Fruit fly (Drosophila melanogaster) whole organism, embryonic: Measurements from ENCODE around the gene SuUR.

Experiments used
- ATbp ChIP-seq: fragments of 200-800 bp; sonication (Bioruptor generic); optimal IDR thresholded peaks from 2 replicates; lab custom pipeline; 2017; ENCODE audit warnings: missing biosample characterization, mild to moderate bottlenecking, missing genetic modification characterization, missing genetic modification reagents
- Antp ChIP-seq: fragments of 200-800 bp; sonication (Bioruptor generic); optimal IDR thresholded peaks from 3 replicates; lab custom pipeline; 2016; ENCODE audit warnings: missing biosample characterization, missing genetic modification characterization
- Bteb2 ChIP-seq: fragments of 200-800 bp; sonication (Bioruptor generic); optimal IDR thresholded peaks from 2 replicates; lab custom pipeline; 2016; ENCODE audit warnings: missing biosample characterization, missing genetic modification characterization
- CG10431 ChIP-seq: fragments of 200-800 bp; sonication (Bioruptor generic); optimal IDR thresholded peaks from 3 replicates; lab custom pipeline; 2018; ENCODE audit warnings: missing biosample characterization, mild to moderate bottlenecking, missing genetic modification characterization
- CG11247 ChIP-seq: fragments of 200-800 bp; sonication (Bioruptor generic); IDR thresholded peaks from 2 replicates; pipeline ENCODE4 v1.3.6; 2022; ENCODE audit warnings: missing biosample characterization, missing genetic modification characterization
- CG11398 ChIP-seq: fragments of 200-800 bp; sonication (Bioruptor generic); optimal IDR thresholded peaks from 2 replicates; lab custom pipeline; 2016; ENCODE audit warnings: missing biosample characterization, missing genetic modification characterization
- CG11560 ChIP-seq: fragments of 200-800 bp; sonication (Bioruptor generic); IDR thresholded peaks from 3 replicates; pipeline ENCODE4 v1.3.6; 2022; ENCODE audit warnings: missing biosample characterization, missing genetic modification characterization
- CG12236 ChIP-seq: fragments of 200-800 bp; sonication (Bioruptor generic); optimal IDR thresholded peaks from 2 replicates; lab custom pipeline; 2016; ENCODE audit warnings: missing biosample characterization, missing genetic modification characterization
- CG13123 ChIP-seq: fragments of 200-800 bp; sonication (Bioruptor generic); optimal IDR thresholded peaks from 2 replicates; lab custom pipeline; 2016; ENCODE audit warnings: missing biosample characterization, missing genetic modification characterization
- CG14860 ChIP-seq: fragments of 200-800 bp; sonication (Bioruptor generic); IDR thresholded peaks from 3 replicates; pipeline ENCODE4 v1.3.6; 2022; ENCODE audit warnings: missing biosample characterization, missing genetic modification characterization; ENCODE audit not compliant: partially characterized antibody
- CG17186 ChIP-seq: fragments of 200-800 bp; sonication (Bioruptor generic); optimal IDR thresholded peaks from 3 replicates; lab custom pipeline; 2017; ENCODE audit warnings: missing biosample characterization, missing genetic modification reagents, missing genetic modification characterization
- CG2129 ChIP-seq: fragments of 200-800 bp; sonication (Bioruptor generic); IDR thresholded peaks from 2 replicates; pipeline ENCODE4 v1.3.6; 2022; ENCODE audit warnings: missing biosample characterization, missing genetic modification characterization; ENCODE audit not compliant: partially characterized antibody
- CG2202 ChIP-seq: fragments of 200-800 bp; sonication (Bioruptor generic); optimal IDR thresholded peaks from 2 replicates; lab custom pipeline; 2018; ENCODE audit warnings: missing biosample characterization, mild to moderate bottlenecking, missing genetic modification characterization
- CG30020 ChIP-seq: fragments of 200-800 bp; optimal IDR thresholded peaks from 2 replicates; lab custom pipeline; 2019; ENCODE audit warnings: missing biosample characterization, mild to moderate bottlenecking, missing genetic modification characterization, moderate library complexity
- CG3163 ChIP-seq: fragments of 200-800 bp; sonication (Bioruptor generic); optimal IDR thresholded peaks from 3 replicates; lab custom pipeline; 2016; ENCODE audit warnings: missing biosample characterization, missing genetic modification characterization
- CG3281 ChIP-seq: fragments of 200-800 bp; sonication (Bioruptor generic); optimal IDR thresholded peaks from 3 replicates; lab custom pipeline; 2017; ENCODE audit warnings: missing biosample characterization, mild to moderate bottlenecking, missing genetic modification characterization
- CG4328 ChIP-seq: fragments of 200-800 bp; sonication (Bioruptor generic); optimal IDR thresholded peaks from 3 replicates; lab custom pipeline; 2017; ENCODE audit warnings: missing biosample characterization, missing genetic modification reagents, missing genetic modification characterization
- CG4404 ChIP-seq: fragments of 200-800 bp; sonication (Bioruptor generic); IDR thresholded peaks from 2 replicates; pipeline ENCODE4 v1.3.6; 2022; ENCODE audit warnings: missing biosample characterization, missing genetic modification characterization
- CG9932 ChIP-seq: fragments of 200-800 bp; sonication (Bioruptor generic); IDR thresholded peaks from 2 replicates; pipeline ENCODE4 v1.3.6; 2022; ENCODE audit warnings: missing biosample characterization, missing genetic modification characterization
- CkIIα-i1 ChIP-seq: fragments of 200-800 bp; sonication (Bioruptor generic); IDR thresholded peaks from 2 replicates; pipeline ENCODE4 v1.3.6; 2022; ENCODE audit warnings: missing biosample characterization, missing genetic modification characterization
- Doc3 ChIP-seq: fragments of 200-800 bp; sonication (Bioruptor generic); IDR thresholded peaks from 3 replicates; pipeline ENCODE4 v1.3.6; 2022; ENCODE audit warnings: missing biosample characterization, missing genetic modification characterization; ENCODE audit not compliant: partially characterized antibody
- Ets65A ChIP-seq: fragments of 200-800 bp; sonication (Bioruptor generic); peaks from one replicate; lab custom pipeline; 2016; ENCODE audit warnings: missing biosample characterization, missing genetic modification characterization
- Fer1 ChIP-seq: fragments of 200-800 bp; sonication (Bioruptor generic); optimal IDR thresholded peaks from 2 replicates; lab custom pipeline; 2017; ENCODE audit warnings: missing biosample characterization, mild to moderate bottlenecking, missing genetic modification characterization
- HLH4C ChIP-seq: fragments of 200-800 bp; sonication (Bioruptor generic); IDR thresholded peaks from 3 replicates; pipeline ENCODE4 v1.3.6; 2022; ENCODE audit warnings: missing biosample characterization, missing genetic modification characterization; ENCODE audit not compliant: partially characterized antibody
- Hsf ChIP-seq: fragments of 200-800 bp; sonication (Bioruptor generic); optimal IDR thresholded peaks from 3 replicates; lab custom pipeline; 2016; ENCODE audit warnings: missing biosample characterization, missing genetic modification characterization
- Kr ChIP-seq: fragments of 200-800 bp; sonication (Bioruptor generic); optimal IDR thresholded peaks from 2 replicates; lab custom pipeline; 2017; ENCODE audit warnings: missing biosample characterization, mild to moderate bottlenecking, missing genetic modification characterization
- Oli ChIP-seq: fragments of 200-800 bp; sonication (Bioruptor generic); optimal IDR thresholded peaks from 2 replicates; lab custom pipeline; 2018; ENCODE audit warnings: missing biosample characterization, mild to moderate bottlenecking, missing genetic modification characterization, moderate library complexity
- Sox102F ChIP-seq: fragments of 200-800 bp; sonication (Bioruptor generic); optimal IDR thresholded peaks from 2 replicates; lab custom pipeline; 2018; ENCODE audit warnings: missing biosample characterization, mild to moderate bottlenecking, missing genetic modification characterization, moderate library complexity
- Xrp1 ChIP-seq: fragments of 200-800 bp; sonication (Bioruptor generic); IDR thresholded peaks from 2 replicates; pipeline ENCODE4 v1.3.6; 2022; ENCODE audit warnings: missing biosample characterization, missing genetic modification characterization
- al ChIP-seq: fragments of 200-800 bp; sonication (Bioruptor generic); IDR thresholded peaks from 2 replicates; pipeline ENCODE4 v1.3.6; 2022; ENCODE audit warnings: missing biosample characterization, missing genetic modification characterization
- ash1 ChIP-seq: fragments of 200-800 bp; sonication (Bioruptor generic); optimal IDR thresholded peaks from 2 replicates; lab custom pipeline; 2018; ENCODE audit warnings: missing biosample characterization, mild to moderate bottlenecking, missing genetic modification characterization
- bsh ChIP-seq, 2 experiments: fragments of 200-800 bp; sonication (Bioruptor generic); optimal IDR thresholded peaks; 2 replicates each; lab custom pipeline; 2017 to 2018; ENCODE audit warnings: mild to moderate bottlenecking in 2 of 2, missing biosample characterization in 2 of 2, missing genetic modification characterization in 2 of 2, moderate library complexity in 1 of 2
- cato ChIP-seq: fragments of 200-800 bp; sonication (Bioruptor generic); optimal IDR thresholded peaks from 2 replicates; lab custom pipeline; 2016; ENCODE audit warnings: missing biosample characterization, missing genetic modification characterization, borderline replicate concordance
- chif ChIP-seq, 2 experiments: fragments of 200-800 bp; sonication (Bioruptor generic); optimal IDR thresholded peaks; 3 replicates each; lab custom pipeline; 2016; ENCODE audit warnings: missing biosample characterization in 2 of 2, missing genetic modification characterization in 2 of 2
- dmrt99B ChIP-seq: fragments of 200-800 bp; sonication (Bioruptor generic); optimal IDR thresholded peaks from 2 replicates; lab custom pipeline; 2018; ENCODE audit warnings: missing biosample characterization, mild to moderate bottlenecking, missing genetic modification characterization, moderate library complexity
- dysf ChIP-seq: fragments of 200-800 bp; sonication (Bioruptor generic); IDR thresholded peaks from 3 replicates; pipeline ENCODE4 v1.3.6; 2022; ENCODE audit warnings: missing biosample characterization, missing genetic modification characterization
- ewg ChIP-seq: fragments of 200-800 bp; sonication (Bioruptor generic); optimal IDR thresholded peaks from 3 replicates; lab custom pipeline; 2017; ENCODE audit warnings: mild to moderate bottlenecking, missing biosample characterization, missing genetic modification reagents, missing genetic modification characterization
- gem ChIP-seq: fragments of 200-800 bp; sonication (Bioruptor generic); optimal IDR thresholded peaks from 2 replicates; lab custom pipeline; 2019; ENCODE audit warnings: missing biosample characterization, mild to moderate bottlenecking, missing genetic modification characterization, moderate library complexity
- gt ChIP-seq: fragments of 200-800 bp; sonication (Bioruptor generic); IDR thresholded peaks from 2 replicates; pipeline ENCODE4 v1.3.6; 2022; ENCODE audit warnings: missing biosample characterization, missing genetic modification characterization
- jigr1 ChIP-seq: fragments of 200-800 bp; sonication (Bioruptor generic); IDR thresholded peaks from 3 replicates; pipeline ENCODE4 v1.3.6; 2022; ENCODE audit warnings: missing biosample characterization, missing genetic modification characterization
- nerfin-2 ChIP-seq: fragments of 200-800 bp; sonication (Bioruptor generic); IDR thresholded peaks from 2 replicates; pipeline ENCODE4 v1.3.6; 2022; ENCODE audit warnings: missing biosample characterization, missing genetic modification characterization; ENCODE audit not compliant: partially characterized antibody
- p53 ChIP-seq: fragments of 200-800 bp; sonication (Bioruptor generic); optimal IDR thresholded peaks from 2 replicates; lab custom pipeline; 2016; ENCODE audit warnings: missing biosample characterization, missing genetic modification characterization
- peb ChIP-seq: fragments of 200-800 bp; sonication (Bioruptor generic); IDR thresholded peaks from 2 replicates; pipeline ENCODE4 v1.3.6; 2022; ENCODE audit warnings: missing biosample characterization, missing genetic modification characterization
- pfk ChIP-seq: fragments of 200-800 bp; sonication (Bioruptor generic); optimal IDR thresholded peaks from 2 replicates; lab custom pipeline; 2018; ENCODE audit warnings: missing biosample characterization, mild to moderate bottlenecking, missing genetic modification characterization, moderate library complexity
- pros ChIP-seq: fragments of 200-800 bp; sonication (Bioruptor generic); optimal IDR thresholded peaks from 3 replicates; lab custom pipeline; 2019; ENCODE audit warnings: missing biosample characterization, mild to moderate bottlenecking, missing genetic modification characterization, moderate library complexity
- slou ChIP-seq: fragments of 200-800 bp; sonication (Bioruptor generic); optimal IDR thresholded peaks from 3 replicates; lab custom pipeline; 2016; ENCODE audit warnings: missing biosample characterization, missing genetic modification characterization
- unpg ChIP-seq: fragments of 200-800 bp; sonication (Bioruptor generic); optimal IDR thresholded peaks from 3 replicates; lab custom pipeline; 2018; ENCODE audit warnings: missing biosample characterization, mild to moderate bottlenecking, missing genetic modification characterization, moderate library complexity
- vnd ChIP-seq: fragments of 200-800 bp; sonication (Bioruptor generic); IDR thresholded peaks from 3 replicates; pipeline ENCODE4 v1.3.6; 2022; ENCODE audit warnings: missing biosample characterization, missing genetic modification characterization; ENCODE audit not compliant: partially characterized antibody
- yki ChIP-seq: fragments of >200 bp; optimal IDR thresholded peaks from 3 replicates; lab custom pipeline; 2018

The SuUR gene

DNA sequence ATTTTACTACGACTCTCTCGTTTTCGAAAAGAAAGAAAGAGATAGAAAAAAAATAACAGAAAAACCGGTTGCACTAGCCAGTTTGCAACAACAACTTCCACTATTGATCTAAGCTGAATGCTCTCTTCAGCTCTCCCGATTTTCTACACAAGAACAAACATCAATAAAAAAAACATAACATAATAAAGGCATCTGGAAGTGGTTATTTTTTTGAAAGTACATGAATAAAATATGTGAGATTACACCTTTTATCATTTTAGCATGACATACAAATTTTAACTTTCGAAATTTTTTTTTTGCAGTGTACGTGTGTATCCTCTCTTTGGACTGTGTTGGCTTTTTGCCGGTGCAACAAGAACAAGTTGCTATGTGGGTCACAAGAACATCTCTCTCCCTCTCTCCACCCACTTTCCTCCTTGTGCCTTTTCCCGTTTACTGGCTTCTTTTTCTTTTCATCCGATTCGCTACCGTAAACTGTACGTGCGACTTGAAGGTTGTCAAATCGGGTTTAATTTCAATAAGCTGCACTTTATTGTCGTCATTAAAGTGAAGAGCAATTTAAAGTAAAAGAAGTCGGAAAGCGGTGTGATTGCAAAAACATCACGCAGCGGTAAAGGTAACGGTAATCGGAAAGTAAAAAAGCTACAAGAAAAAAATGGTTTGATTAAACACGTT lies 19.9 kb downstream of the SuUR start (continued):
- no peak for TF ChIP-seq CG2129 (GFP tag; lab: Robert Waterston, UW)
- peak; percentile 82 for TF ChIP-seq CG30020 (tag; lab: Kevin White, UChicago)
- TF ChIP-seq Xrp1 (GFP tag; lab: Robert Waterston, UW) = peak; percentile 98
- peak; percentile 94 for TF ChIP-seq Fer1
- TF ChIP-seq Sox102F (GFP tag; lab: Kevin White, UChicago) = peak; percentile 99
- no peak for TF ChIP-seq nerfin-2 (GFP tag; lab: Robert Waterston, UW)
- peak; percentile 83 for TF ChIP-seq gt
- TF ChIP-seq ash1 = peak; percentile 33
- peak; percentile 94 for TF ChIP-seq Bteb2 (GFP tag; lab: Kevin White, UChicago)
- TF ChIP-seq Kr (GFP tag; lab: Kevin White, UChicago) = peak; percentile 82
- TF ChIP-seq CG14860 (GFP tag; lab: Robert Waterston, UW) = no peak
- no peak for TF ChIP-seq Doc3 (GFP tag; lab: Robert Waterston, UW)
- peak; percentile 89 for TF ChIP-seq CG11247 (GFP tag; lab: Robert Waterston, UW)
- peak; percentile 87 for TF ChIP-seq slou (GFP tag; lab: Kevin White, UChicago)
- TF ChIP-seq jigr1 (GFP tag; lab: Robert Waterston, UW) = peak; percentile 87
- TF ChIP-seq vnd = no peak
- TF ChIP-seq cato (GFP tag; lab: Kevin White, UChicago) = peak; percentile 95
- TF ChIP-seq p53 (GFP tag; lab: Kevin White, UChicago) = peak; percentile 84
- TF ChIP-seq bsh (GFP tag; optimal IDR thresholded peaks at IDR 0.05; lab: Kevin White, UChicago) = peak; percentile 97 to 99
- TF ChIP-seq Oli (tag; lab: Kevin White, UChicago) = peak; percentile 98
- peak; percentile 85 for TF ChIP-seq CG3163 (GFP tag; lab: Kevin White, UChicago)
- TF ChIP-seq chif (GFP tag; optimal IDR thresholded peaks at IDR 0.05; lab: Kevin White, UChicago) = peak; percentile 98
- TF ChIP-seq unpg (GFP tag; lab: Kevin White, UChicago) = peak; percentile 97
- TF ChIP-seq CG3281 (GFP tag; lab: Kevin White, UChicago) = peak; percentile 81
- peak; percentile 91 for TF ChIP-seq CG4404 (GFP tag; lab: Robert Waterston, UW)
- TF ChIP-seq ewg (GFP tag; lab: Kevin White, UChicago) = peak; percentile 93
- TF ChIP-seq dmrt99B (tag; lab: Kevin White, UChicago) = peak; percentile 97
- TF ChIP-seq CG2202 (tag; lab: Kevin White, UChicago) = peak; percentile 98
- peak; percentile 98 for TF ChIP-seq Ets65A (GFP tag; lab: Kevin White, UChicago)
- peak; percentile 82 for TF ChIP-seq CG4328 (GFP tag; lab: Kevin White, UChicago)
- no peak for TF ChIP-seq HLH4C (GFP tag; lab: Robert Waterston, UW)
- peak; percentile 98 for TF ChIP-seq CG12236 (GFP tag; lab: Kevin White, UChicago)
- TF ChIP-seq pfk (GFP tag; lab: Kevin White, UChicago) = peak; percentile 24
- peak; percentile 98 for TF ChIP-seq gem (tag; lab: Kevin White, UChicago)
- TF ChIP-seq Hsf = peak; percentile 97
- peak; percentile 73 for TF ChIP-seq pros (GFP tag; lab: Kevin White, UChicago)
- TF ChIP-seq CG11398 (GFP tag; lab: Kevin White, UChicago) = peak; percentile 98
- peak; percentile 95 for TF ChIP-seq ATbp (GFP tag; lab: Kevin White, UChicago)
- TF ChIP-seq CkIIα-i1 = peak; percentile 66; the same call in 1 of the 2 replicates
- TF ChIP-seq CG13123 (GFP tag; lab: Kevin White, UChicago) = peak; percentile 92
- peak; percentile 82 for TF ChIP-seq CG17186 (GFP tag; lab: Kevin White, UChicago)
- TF ChIP-seq CG11560 (tag; lab: Robert Waterston, UW) = peak; percentile 74
- TF ChIP-seq CG10431 (GFP tag; lab: Kevin White, UChicago) = peak; percentile 89
- peak; percentile 92 for TF ChIP-seq Antp (GFP tag; lab: Kevin White, UChicago)
- peak; percentile 80 for TF ChIP-seq CG9932
- TF ChIP-seq al (GFP tag; lab: Robert Waterston, UW) = peak; percentile 84
- TF ChIP-seq peb (GFP tag; lab: Robert Waterston, UW) = peak; percentile 91
- TF ChIP-seq yki (lab: Kevin White, UChicago) = no peak
- peak; percentile 97 for TF ChIP-seq dysf (GFP tag; lab: Robert Waterston, UW)
